Worm (Caenorhabditis elegans) whole organism, L4 larva: ENCODE measurements around the gene F32E10.9.

Experiments
- D1046.2 ChIP-seq: fragments of 200-800 bp; sonication (Bioruptor generic); IDR thresholded peaks from 2 replicates; pipeline ENCODE4 v1.3.6; 2022; ENCODE audit warnings: missing genetic modification characterization, missing compliant biosample characterization
- F49E8.2 ChIP-seq: sonication (generic microtip); optimal IDR thresholded peaks from 2 replicates; lab custom pipeline; 2016; ENCODE audit warnings: missing compliant biosample characterization, mild to moderate bottlenecking, missing genetic modification characterization, borderline replicate concordance
- T20F7.1 ChIP-seq: fragments of 200-800 bp; sonication (Bioruptor generic); optimal IDR thresholded peaks from 2 replicates; lab custom pipeline; 2018; ENCODE audit warnings: mild to moderate bottlenecking, missing genetic modification characterization, missing compliant biosample characterization
- ZK337.2 ChIP-seq: fragments of 200-800 bp; sonication (Bioruptor generic); IDR thresholded peaks from 2 replicates; pipeline ENCODE4 v1.3.6; 2022; ENCODE audit warnings: missing genetic modification reagents, missing genetic modification characterization, missing compliant biosample characterization
- aha-1 ChIP-seq: fragments of 150-350 bp; peaks from one replicate; lab custom pipeline; 2014; ENCODE audit warnings: missing biosample characterization, missing genetic modification characterization
- arid-1 ChIP-seq: fragments of 200-800 bp; sonication (Bioruptor generic); conservative IDR thresholded peaks from 2 replicates; pipeline ENCODE4 v1.3.6; 2022; ENCODE audit warnings: missing genetic modification reagents, missing genetic modification characterization, missing compliant biosample characterization
- ceh-28 ChIP-seq: fragments of 150-350 bp; optimal IDR thresholded peaks from 2 replicates; lab custom pipeline; 2014; ENCODE audit warnings: missing biosample characterization, missing genetic modification reagents, missing genetic modification characterization
- ctbp-1 ChIP-seq: fragments of 200-800 bp; sonication (Bioruptor generic); IDR thresholded peaks from 2 replicates; pipeline ENCODE4 v1.3.6; 2022; ENCODE audit warnings: missing genetic modification reagents, missing genetic modification characterization, missing compliant biosample characterization
- daf-16 ChIP-seq, 3 experiments: sonication (generic microtip); optimal IDR thresholded peaks; 2 replicates each; lab custom pipeline; 2016 to 2017; ENCODE audit warnings: missing genetic modification characterization in 3 of 3, missing genetic modification reagents in 3 of 3, mild to moderate bottlenecking in 2 of 3, missing compliant biosample characterization in 2 of 3, missing biosample characterization in 1 of 3, moderate library complexity in 1 of 3
- daf-8 ChIP-seq: fragments of 200-800 bp; sonication (Bioruptor generic); IDR thresholded peaks from 2 replicates; pipeline ENCODE4 v1.3.6; 2022; ENCODE audit warnings: missing genetic modification characterization, missing compliant biosample characterization
- dmd-6 ChIP-seq: fragments of 200-800 bp; sonication (Bioruptor generic); IDR thresholded peaks from 2 replicates; pipeline ENCODE4 v1.3.6; 2022; ENCODE audit warnings: missing genetic modification reagents, missing genetic modification characterization, missing compliant biosample characterization
- dmd-8 ChIP-seq: fragments of 200-800 bp; sonication (Bioruptor generic); IDR thresholded peaks from 2 replicates; pipeline ENCODE4 v1.3.6; 2022; ENCODE audit warnings: missing genetic modification characterization, missing compliant biosample characterization
- dmd-9 ChIP-seq: fragments of 200-800 bp; sonication (Bioruptor generic); IDR thresholded peaks from 2 replicates; pipeline ENCODE4 v1.3.6; 2022; ENCODE audit warnings: missing genetic modification reagents, missing genetic modification characterization, missing compliant biosample characterization
- dpl-1 ChIP-seq: fragments of 150-350 bp; optimal IDR thresholded peaks from 2 replicates; lab custom pipeline; 2014; ENCODE audit warnings: missing biosample characterization, missing genetic modification reagents, missing genetic modification characterization
- dve-1 ChIP-seq: sonication (generic microtip); optimal IDR thresholded peaks from 2 replicates; lab custom pipeline; 2017; ENCODE audit warnings: antibody characterized with exemption, mild to moderate bottlenecking, missing genetic modification characterization, missing compliant biosample characterization; ENCODE audit not compliant: insufficient read depth
- egl-27 ChIP-seq: sonication (generic microtip); optimal IDR thresholded peaks from 3 replicates; lab custom pipeline; 2017; ENCODE audit warnings: missing biosample characterization, missing genetic modification reagents, missing genetic modification characterization
- hlh-11 ChIP-seq: fragments of 200-800 bp; sonication (Bioruptor generic); optimal IDR thresholded peaks from 2 replicates; lab custom pipeline; 2018; ENCODE audit warnings: mild to moderate bottlenecking, missing genetic modification characterization, missing compliant biosample characterization
- lin-1 ChIP-seq: fragments of 200-800 bp; sonication (Bioruptor generic); IDR thresholded peaks from 2 replicates; pipeline ENCODE4 v1.3.6; 2022; ENCODE audit warnings: missing genetic modification reagents, missing genetic modification characterization, missing compliant biosample characterization
- lin-38 ChIP-seq: fragments of 200-800 bp; sonication (Bioruptor generic); IDR thresholded peaks from 2 replicates; pipeline ENCODE4 v1.3.6; 2022; ENCODE audit warnings: missing genetic modification reagents, missing genetic modification characterization, missing compliant biosample characterization
- lin-39 ChIP-seq: fragments of 150-350 bp; optimal IDR thresholded peaks from 2 replicates; lab custom pipeline; 2014; ENCODE audit warnings: missing biosample characterization, missing genetic modification reagents, missing genetic modification characterization
- lsy-2 ChIP-seq, 2 experiments: fragments of 150-350 bp in 1 of 2; sonication (generic microtip) in 1 of 2; optimal IDR thresholded peaks; 2 replicates each; lab custom pipeline; 2014 to 2017; ENCODE audit warnings: missing biosample characterization in 2 of 2, missing genetic modification characterization in 2 of 2
- mdl-1 ChIP-seq, 2 experiments: fragments of 150-350 bp in 1 of 2; sonication (generic microtip) in 1 of 2; optimal IDR thresholded peaks; 2 replicates each; lab custom pipeline; 2014 to 2017; ENCODE audit warnings: missing biosample characterization in 2 of 2, missing genetic modification characterization in 2 of 2
- mep-1 ChIP-seq: fragments of 150-350 bp; sonication (generic microtip); optimal IDR thresholded peaks from 3 replicates; lab custom pipeline; 2014; ENCODE audit warnings: missing biosample characterization, missing genetic modification characterization
- mes-2 ChIP-seq: sonication (generic microtip); optimal IDR thresholded peaks from 2 replicates; lab custom pipeline; 2016; ENCODE audit warnings: missing genotype, mild to moderate bottlenecking, missing genetic modification characterization, missing compliant biosample characterization; ENCODE audit not compliant: poor library complexity, severe bottlenecking
- mxl-2 ChIP-seq: fragments of 200-800 bp; sonication (Bioruptor generic); conservative IDR thresholded peaks from 2 replicates; pipeline ENCODE4 v1.3.6; 2022; ENCODE audit warnings: missing genetic modification reagents, missing genetic modification characterization, missing compliant biosample characterization
- nhr-10 ChIP-seq: fragments of 150-350 bp; optimal IDR thresholded peaks from 2 replicates; lab custom pipeline; 2014; ENCODE audit warnings: missing biosample characterization, missing genetic modification characterization
- nhr-102 ChIP-seq: sonication (generic microtip); optimal IDR thresholded peaks from 2 replicates; lab custom pipeline; 2016; ENCODE audit warnings: mild to moderate bottlenecking, missing genetic modification characterization, moderate library complexity, missing compliant biosample characterization
- nhr-111 ChIP-seq: fragments of 200-800 bp; sonication (Bioruptor generic); optimal IDR thresholded peaks from 2 replicates; lab custom pipeline; 2018; ENCODE audit warnings: mild to moderate bottlenecking, missing genetic modification characterization, missing compliant biosample characterization
- nhr-41 ChIP-seq: fragments of 200-800 bp; sonication (Bioruptor generic); IDR thresholded peaks from 2 replicates; pipeline ENCODE4 v1.3.6; 2022; ENCODE audit warnings: missing genetic modification reagents, missing genetic modification characterization, missing compliant biosample characterization
- nhr-48 ChIP-seq: sonication (generic microtip); optimal IDR thresholded peaks from 2 replicates; lab custom pipeline; 2016; ENCODE audit warnings: mild to moderate bottlenecking, missing genetic modification characterization, missing compliant biosample characterization
- pha-4 ChIP-seq, 2 experiments: fragments of 150-350 bp in 1 of 2; fragments of 200-800 bp in 1 of 2; sonication (Bioruptor generic) in 1 of 2; IDR thresholded peaks in 1 of 2; optimal IDR thresholded peaks in 1 of 2; 2 replicates each; pipeline versions ENCODE4 v1.3.6 to Lab custom; 2014 to 2022; ENCODE audit warnings: missing genetic modification characterization in 2 of 2, missing genetic modification reagents in 2 of 2, missing biosample characterization in 1 of 2, missing compliant biosample characterization in 1 of 2
- php-3 ChIP-seq: fragments of 200-800 bp; sonication (Bioruptor generic); IDR thresholded peaks from 2 replicates; pipeline ENCODE4 v1.3.6; 2022; ENCODE audit warnings: missing genetic modification reagents, missing genetic modification characterization, missing compliant biosample characterization
- pqm-1 ChIP-seq: sonication (generic microtip); optimal IDR thresholded peaks from 2 replicates; lab custom pipeline; 2017; ENCODE audit warnings: missing biosample characterization, missing genetic modification characterization
- rbr-2 ChIP-seq: sonication (generic microtip); optimal IDR thresholded peaks from 2 replicates; lab custom pipeline; 2016; ENCODE audit warnings: missing genotype, missing genetic modification characterization, missing compliant biosample characterization
- set-16 ChIP-seq: fragments of 200-800 bp; sonication (Bioruptor generic); IDR thresholded peaks from 2 replicates; pipeline ENCODE4 v1.3.6; 2022; ENCODE audit warnings: missing genetic modification reagents, missing genetic modification characterization, missing compliant biosample characterization
- tag-97 ChIP-seq: fragments of 200-800 bp; sonication (Bioruptor generic); IDR thresholded peaks from 2 replicates; pipeline ENCODE4 v1.3.6; 2022; ENCODE audit warnings: missing genetic modification characterization, missing compliant biosample characterization
- unc-62 ChIP-seq, 3 experiments: fragments of 150-350 bp in 1 of 3; sonication (generic microtip); optimal IDR thresholded peaks in 2 of 3; peaks in 1 of 3; 1 replicate in 1 of 3; 2 replicates in 2 of 3; lab custom pipeline; 2014 to 2017; ENCODE audit warnings: missing biosample characterization in 3 of 3, missing genetic modification characterization in 3 of 3, missing genetic modification reagents in 3 of 3, missing genotype in 1 of 3
- zfp-2 ChIP-seq: sonication (generic microtip); optimal IDR thresholded peaks from 2 replicates; lab custom pipeline; 2016; ENCODE audit warnings: mild to moderate bottlenecking, missing genetic modification characterization, missing compliant biosample characterization
- zfp-3 ChIP-seq: fragments of 200-800 bp; sonication (Bioruptor generic); conservative IDR thresholded peaks from 2 replicates; pipeline ENCODE4 v1.3.6; 2022; ENCODE audit warnings: missing genetic modification reagents, missing genetic modification characterization, missing compliant biosample characterization

The F32E10.9 gene

DNA sequence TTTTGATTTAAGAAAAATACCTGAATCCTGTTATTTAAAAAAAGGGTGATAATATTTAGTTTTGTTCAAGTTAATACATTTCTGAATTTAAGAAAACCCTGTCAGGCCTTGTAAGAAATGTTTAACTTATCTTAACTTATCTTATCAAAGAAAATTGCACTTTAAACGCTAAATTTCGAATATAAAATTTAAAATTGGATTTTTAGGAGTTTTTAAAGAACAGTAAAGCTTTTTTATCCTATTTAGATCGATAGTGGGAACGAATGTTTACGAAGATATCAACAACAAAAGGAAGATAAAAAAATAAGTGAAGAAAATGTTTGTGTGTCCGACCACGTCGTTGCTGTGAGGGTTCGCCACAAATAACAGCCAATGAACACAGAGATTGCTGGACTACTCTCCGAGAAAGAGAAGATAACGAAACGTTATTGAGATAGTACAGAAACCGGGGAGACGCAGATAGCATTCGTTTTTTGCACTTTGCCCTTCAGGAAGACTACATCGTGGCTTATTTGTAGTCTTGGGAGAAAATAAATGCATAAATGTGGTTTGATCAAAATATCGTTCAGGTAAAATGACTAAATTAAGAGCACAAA lies 10.7 kb downstream of the F32E10.9 start, which contains the start of gene dif-1 (continued):
- TF ChIP-seq nhr-48 (tag; lab: Kevin White, UChicago): peak; percentile 0
- TF ChIP-seq pha-4 (GFP tag; IDR thresholded peaks at IDR 0.05; lab: Robert Waterston, UW): no peak
- TF ChIP-seq pha-4 (tag; optimal IDR thresholded peaks at IDR 0.05; lab: Kevin White, UChicago): peak; percentile 29

DNA sequence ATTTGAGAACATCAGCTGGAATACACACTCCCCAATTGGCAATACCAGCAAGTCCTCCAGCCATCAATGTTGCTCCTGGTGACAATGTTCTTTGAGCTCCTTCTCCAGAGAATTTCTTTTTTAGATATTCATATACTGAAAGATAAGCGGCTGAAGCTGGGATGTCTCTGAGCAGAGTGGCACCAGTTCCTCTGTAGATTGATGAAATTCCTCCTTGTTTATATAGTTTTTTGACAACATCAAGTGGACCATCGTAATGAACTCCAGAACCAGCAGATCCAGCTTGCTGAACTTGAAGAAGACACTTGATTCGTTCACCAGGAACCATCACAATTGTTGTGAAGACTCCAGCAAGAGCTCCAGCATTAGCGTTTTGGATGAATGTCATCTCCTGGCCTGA lies 11.7 kb downstream of the F32E10.9 start:
- TF ChIP-seq ctbp-1 (GFP tag; lab: Robert Waterston, UW): no peak
- TF ChIP-seq unc-62 (GFP tag; optimal IDR thresholded peaks at IDR 0.05 in 1 of 2; lab: Kevin White, UChicago): peak in 1 of 2 experiments; percentile 74
- no peak for TF ChIP-seq unc-62 (tag; optimal IDR thresholded peaks at IDR 0.05; lab: Kevin White, UChicago)
- TF ChIP-seq aha-1 (tag; lab: Kevin White, UChicago): peak; percentile 70

DNA sequence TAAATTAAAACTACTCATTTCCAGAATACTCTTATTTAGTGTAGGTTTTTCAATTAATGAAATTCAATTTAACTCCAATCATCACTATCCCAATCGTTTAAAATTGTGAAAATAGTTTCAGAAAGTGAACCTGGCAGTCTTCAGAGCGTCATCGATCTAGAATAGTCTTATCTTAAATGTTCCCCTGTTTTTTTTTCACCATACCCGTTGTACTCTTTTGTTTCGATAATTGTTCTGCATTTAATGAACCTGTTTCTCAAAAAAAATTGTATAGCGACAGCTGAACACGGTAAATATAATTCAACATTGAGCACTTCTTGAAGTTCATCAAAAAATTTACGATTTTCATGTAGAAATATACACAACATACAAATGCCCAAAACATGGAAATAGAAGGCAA lies 12.5 kb downstream of the F32E10.9 start:
- TF ChIP-seq zfp-3 (GFP tag; lab: Robert Waterston, UW) (0 out of 2 replicates have a peak, but pooled peaks have one; percentile 24), D1046.2 (GFP tag; lab: Robert Waterston, UW) (no peak), daf-16 (GFP tag; optimal IDR thresholded peaks at IDR 0.05; lab: Kevin White, UChicago) (no peak), daf-16 (tag; optimal IDR thresholded peaks at IDR 0.05; lab: Kevin White, UChicago) (peak; percentile 30), dpl-1 (GFP tag; lab: Kevin White, UChicago) (no peak), nhr-10 (tag; lab: Kevin White, UChicago) (no peak), lin-38 (peak; percentile 41), T20F7.1 (GFP tag; lab: Kevin White, UChicago) (peak; percentile 30), lin-39 (no peak), aha-1 (tag; lab: Kevin White, UChicago) (peak; percentile 83)

- TF ChIP-seq set-16 (GFP tag; lab: Robert Waterston, UW): no peak
- no peak for TF ChIP-seq nhr-102 (tag; lab: Kevin White, UChicago)
- TF ChIP-seq dmd-6 (GFP tag; lab: Robert Waterston, UW): peak; percentile 25; the same call in 1 of the 2 replicates
- TF ChIP-seq daf-16 (GFP tag; optimal IDR thresholded peaks at IDR 0.05; lab: Kevin White, UChicago): no peak
- peak; percentile 64 for TF ChIP-seq daf-16 (tag; optimal IDR thresholded peaks at IDR 0.05; lab: Kevin White, UChicago)
- no peak for TF ChIP-seq lin-1 (GFP tag; lab: Robert Waterston, UW)
- no peak for TF ChIP-seq tag-97 (GFP tag; lab: Robert Waterston, UW)
- TF ChIP-seq dve-1 (tag; lab: Kevin White, UChicago): peak; percentile 43
- TF ChIP-seq hlh-11 (tag; lab: Kevin White, UChicago): peak; percentile 3
- TF ChIP-seq ceh-28 (tag; lab: Kevin White, UChicago): no peak
- no peak for TF ChIP-seq arid-1
- TF ChIP-seq dmd-8: no peak
- TF ChIP-seq dpl-1 (GFP tag; lab: Kevin White, UChicago): no peak
- TF ChIP-seq T20F7.1 (GFP tag; lab: Kevin White, UChicago): no peak
- TF ChIP-seq php-3 (GFP tag; lab: Robert Waterston, UW): 0 out of 2 replicates have a peak, but pooled peaks have one; percentile 29
- TF ChIP-seq F49E8.2 (tag; lab: Kevin White, UChicago): peak; percentile 49
- TF ChIP-seq dmd-9 (GFP tag; lab: Robert Waterston, UW): no peak
- no peak for TF ChIP-seq ZK337.2 (GFP tag; lab: Robert Waterston, UW)
- TF ChIP-seq daf-8 (GFP tag; lab: Robert Waterston, UW): no peak
These were observed 13.3 kb downstream of the F32E10.9 start, which contains the start of gene pam-1 for ce11 chrIV:7550445-7550844. Gene pam-1, minus strand, starts transcription at chrIV:7550812.

ce11 chrIV:7549844-7550243 lies 13.9 kb downstream of the F32E10.9 start:
- TF ChIP-seq mep-1 (peak; percentile 68), nhr-102 (tag; lab: Kevin White, UChicago) (peak; percentile 25), lsy-2 (tag; optimal IDR thresholded peaks at IDR 0.05; lab: Kevin White, UChicago) (peak in 1 of 2 experiments; percentile 48), pqm-1 (tag; lab: Kevin White, UChicago) (peak; percentile 42), rbr-2 (tag; lab: Kevin White, UChicago) (peak; percentile 2), mes-2 (tag; lab: Kevin White, UChicago) (peak; percentile 68), mxl-2 (GFP tag; lab: Robert Waterston, UW) (no peak), mdl-1 (tag; optimal IDR thresholded peaks at IDR 0.05; lab: Kevin White, UChicago) (peak in 1 of 2 experiments; percentile 6), zfp-2 (tag; lab: Kevin White, UChicago) (no peak), set-16 (GFP tag; lab: Robert Waterston, UW) (0 out of 2 replicates have a peak, but pooled peaks have one; percentile 17), ctbp-1 (GFP tag; lab: Robert Waterston, UW) (no peak), nhr-111 (GFP tag; lab: Kevin White, UChicago) (no peak), egl-27 (no peak), nhr-41 (GFP tag; lab: Robert Waterston, UW) (peak; percentile 65; the same call in 1 of the 2 replicates), lin-1 (GFP tag; lab: Robert Waterston, UW) (peak; percentile 60)
